Worm (Caenorhabditis elegans): ENCODE data around the gene C54E10.10.

ce11 chrV:18782747-18783146 is 20.4 kb downstream of the C54E10.10 start:
- no peak for TF ChIP-seq ceh-6 (GFP tag; optimal IDR thresholded peaks at IDR 0.05)
- TF ChIP-seq pros-1 (tag; optimal IDR thresholded peaks at IDR 0.05): no peak

All from whole organism, late embryonic.